Fruit fly (Drosophila melanogaster): ENCODE measurements around the gene Mhcl.

The Mhcl gene

dm6 chr3R:16099268-16100240, 993 bp upstream of the Mhcl start (continued):
- TF ChIP-seq mld (GFP tag; IDR thresholded peaks at IDR 0.05; ENCODE audit: partially characterized antibody) (no peak), HLH3B (GFP tag; IDR thresholded peaks at IDR 0.05) (no peak), Oaz (GFP tag; IDR thresholded peaks at IDR 0.05) (no peak), Vsx1 (GFP tag; optimal IDR thresholded peaks at IDR 0.05) (no peak), gsb (GFP tag; IDR thresholded peaks at IDR 0.05) (no peak), peb (GFP tag; IDR thresholded peaks at IDR 0.05) (peak; percentile 33; the same call in 1 of the 2 replicates), Doc2 (GFP tag; IDR thresholded peaks at IDR 0.05) (no peak), Mes4 (GFP tag; optimal IDR thresholded peaks at IDR 0.05) (no peak), CG2712 (tag; optimal IDR thresholded peaks at IDR 0.05) (peak; percentile 20), zfh2 (GFP tag; optimal IDR thresholded peaks at IDR 0.05) (no peak), Rfx (GFP tag; IDR thresholded peaks at IDR 0.05) (peak; percentile 42; the same call in 1 of the 2 replicates), disco-r (GFP tag; optimal IDR thresholded peaks at IDR 0.05) (no peak), scrt (GFP tag; optimal IDR thresholded peaks at IDR 0.05) (peak; percentile 18), onecut (GFP tag; IDR thresholded peaks at IDR 0.05) (peak; percentile 54), E2f2 (GFP tag; IDR thresholded peaks at IDR 0.05) (no peak), CG32532 (GFP tag; IDR thresholded peaks at IDR 0.05) (peak; percentile 35; the same call in 1 of the 2 replicates), HLH4C (GFP tag; IDR thresholded peaks at IDR 0.05; ENCODE audit: partially characterized antibody) (no peak; the same call in 2 of the 3 replicates), gcm2 (GFP tag; optimal IDR thresholded peaks at IDR 0.05) (peak; percentile 28), sr (GFP tag; IDR thresholded peaks at IDR 0.05) (peak; percentile 93), CG2678 (tag; optimal IDR thresholded peaks at IDR 0.05) (no peak), CG17612 (GFP tag; IDR thresholded peaks at IDR 0.05) (no peak), CG11085 (GFP tag; IDR thresholded peaks at IDR 0.05) (no peak), CG6254 (GFP tag; optimal IDR thresholded peaks at IDR 0.05) (no peak), CG7372 (GFP tag; IDR thresholded peaks at IDR 0.05) (no peak), insv (GFP tag; optimal IDR thresholded peaks at IDR 0.05) (peak in 1 of 2 experiments; percentile 49), dpn (GFP tag; optimal IDR thresholded peaks at IDR 0.05) (no peak), Hmr (GFP tag; optimal IDR thresholded peaks at IDR 0.05) (no peak), Elba2 (GFP tag; optimal IDR thresholded peaks at IDR 0.05) (peak; percentile 66), MTF-1 (GFP tag; optimal IDR thresholded peaks at IDR 0.05; ENCODE audit: borderline replicate concordance) (no peak), pum (GFP tag; optimal IDR thresholded peaks at IDR 0.05) (no peak), D19A (tag; optimal IDR thresholded peaks at IDR 0.05) (peak; percentile 26), Hr3 (GFP tag; optimal IDR thresholded peaks at IDR 0.05) (no peak), mam (GFP tag; optimal IDR thresholded peaks at IDR 0.05) (peak; percentile 29), Deaf1 (tag; optimal IDR thresholded peaks at IDR 0.05) (no peak), shn (GFP tag; optimal IDR thresholded peaks at IDR 0.05) (peak; percentile 51), CG4424 (GFP tag; optimal IDR thresholded peaks at IDR 0.05) (no peak), CG9876 (GFP tag; optimal IDR thresholded peaks at IDR 0.05) (no peak), CG1832 (GFP tag; optimal IDR thresholded peaks at IDR 0.05) (peak; percentile 83), trh (GFP tag; optimal IDR thresholded peaks at IDR 0.05) (no peak), nerfin-1 (tag; optimal IDR thresholded peaks at IDR 0.05) (peak; percentile 64), ERR (GFP tag; optimal IDR thresholded peaks at IDR 0.05) (no peak), CoRest (tag; optimal IDR thresholded peaks at IDR 0.05) (no peak), CG11247 (GFP tag; IDR thresholded peaks at IDR 0.05) (no peak), her (GFP tag; optimal IDR thresholded peaks at IDR 0.05) (peak; percentile 10), nmo (GFP tag; optimal IDR thresholded peaks at IDR 0.05) (peak; percentile 29), Blimp-1 (GFP tag; optimal IDR thresholded peaks at IDR 0.05) (no peak), ewg (GFP tag; optimal IDR thresholded peaks at IDR 0.05) (peak; percentile 75), CG17385 (GFP tag; optimal IDR thresholded peaks at IDR 0.05) (no peak), corto (GFP tag; optimal IDR thresholded peaks at IDR 0.05) (peak; percentile 6)
